Fruit fly (Drosophila melanogaster): ENCODE results near the gene CG46320.

Gene CG46320

DNA sequence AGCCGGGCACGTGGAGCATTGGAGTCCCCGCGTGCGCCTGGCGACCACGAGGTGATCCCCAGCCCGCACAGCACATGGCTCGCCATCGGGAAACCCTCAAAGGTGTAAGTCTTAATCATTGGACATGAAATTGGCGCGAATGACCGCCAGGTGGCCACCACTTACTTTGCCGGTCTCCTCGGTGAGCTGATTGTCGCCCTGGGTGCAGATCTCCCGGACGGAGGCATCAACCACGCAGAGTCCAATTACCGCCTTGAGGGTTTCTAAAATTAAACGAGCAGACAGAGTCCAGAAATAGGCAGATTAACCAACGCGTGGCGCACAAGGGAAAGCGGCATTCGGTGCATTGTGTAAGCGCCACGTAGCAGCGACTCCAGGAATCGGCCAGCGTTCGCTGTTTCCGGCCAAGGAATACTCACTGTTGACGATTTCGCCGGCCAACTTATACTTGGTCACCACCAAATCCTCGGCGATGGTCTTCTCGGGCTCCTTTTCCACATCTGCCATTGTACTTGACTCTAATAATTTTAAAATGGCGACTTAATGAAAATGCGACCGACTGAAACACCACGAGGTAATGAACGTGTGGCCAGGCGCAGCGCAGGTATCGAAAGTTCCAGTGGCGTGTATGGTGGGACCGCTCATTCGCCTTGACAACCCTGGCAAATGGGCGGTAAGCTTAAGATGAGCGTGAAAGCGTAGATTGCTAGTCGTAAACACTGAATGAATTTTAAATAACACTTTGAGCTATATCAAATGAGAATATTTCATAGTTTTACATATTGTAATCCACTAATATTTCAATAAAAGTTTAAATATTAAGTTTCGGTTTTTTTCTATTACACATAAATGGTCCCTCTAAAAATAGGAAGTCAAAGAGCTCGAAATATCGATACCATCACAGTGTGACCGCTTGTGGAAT lies 101.3 kb downstream of the CG46320 start, which contains the start of gene CG10576 (continued):
- no peak for TF ChIP-seq ash1 (GFP tag; optimal IDR thresholded peaks at IDR 0.05)
- TF ChIP-seq Trl (optimal IDR thresholded peaks at IDR 0.05): peak in 1 of 2 experiments; percentile 5
- no peak for TF ChIP-seq Trl (GFP tag; optimal IDR thresholded peaks at IDR 0.05)
- TF ChIP-seq unc-4 (GFP tag; IDR thresholded peaks at IDR 0.05; ENCODE audit: partially characterized antibody): peak; percentile 68; the same call in 1 of the 2 replicates
- TF ChIP-seq Blimp-1 (GFP tag; optimal IDR thresholded peaks at IDR 0.05): no peak
- TF ChIP-seq ken (GFP tag; IDR thresholded peaks at IDR 0.05): no peak
- TF ChIP-seq NfI (GFP tag; optimal IDR thresholded peaks at IDR 0.05): no peak
- no peak for TF ChIP-seq rib (GFP tag; IDR thresholded peaks at IDR 0.05)
- TF ChIP-seq tll (GFP tag; optimal IDR thresholded peaks at IDR 0.05): peak; percentile 38 to 92
- no peak for TF ChIP-seq CG7745 (tag; optimal IDR thresholded peaks at IDR 0.05)
- TF ChIP-seq CG11247 (GFP tag; IDR thresholded peaks at IDR 0.05): no peak
- TF ChIP-seq CG4282 (GFP tag; optimal IDR thresholded peaks at IDR 0.05): no peak
- TF ChIP-seq Fer1 (GFP tag; optimal IDR thresholded peaks at IDR 0.05): no peak
- TF ChIP-seq Doc2 (GFP tag; IDR thresholded peaks at IDR 0.05): no peak
- TF ChIP-seq Awh (GFP tag; IDR thresholded peaks at IDR 0.05): no peak
- TF ChIP-seq CG14860 (GFP tag; IDR thresholded peaks at IDR 0.05; ENCODE audit: partially characterized antibody): 0 out of 3 replicates have a peak, but pooled peaks have one; percentile 43
- no peak for TF ChIP-seq Fer3 (tag; optimal IDR thresholded peaks at IDR 0.05)
- no peak for TF ChIP-seq TFAM (GFP tag; optimal IDR thresholded peaks at IDR 0.05)
- no peak for TF ChIP-seq CG33213 (GFP tag; optimal IDR thresholded peaks at IDR 0.05)
- no peak for TF ChIP-seq trh (GFP tag; optimal IDR thresholded peaks at IDR 0.05)
- TF ChIP-seq gro (GFP tag; optimal IDR thresholded peaks at IDR 0.05): no peak
- TF ChIP-seq tgo (GFP tag; IDR thresholded peaks at IDR 0.05): no peak
- peak; percentile 37 for TF ChIP-seq mam (GFP tag; optimal IDR thresholded peaks at IDR 0.05)
- TF ChIP-seq Sin3A (optimal IDR thresholded peaks at IDR 0.05): peak; percentile 94
- no peak for TF ChIP-seq CG2889 (GFP tag; IDR thresholded peaks at IDR 0.05)
- no peak for TF ChIP-seq CG1602 (GFP tag; optimal IDR thresholded peaks at IDR 0.05)
- peak; percentile 53 for TF ChIP-seq CG3847 (GFP tag; IDR thresholded peaks at IDR 0.05)
- no peak for TF ChIP-seq ATbp (GFP tag; optimal IDR thresholded peaks at IDR 0.05)
- TF ChIP-seq Sry-β (GFP tag; optimal IDR thresholded peaks at IDR 0.05): no peak
- peak; percentile 18 for TF ChIP-seq CG12155 (GFP tag; optimal IDR thresholded peaks at IDR 0.05)
- no peak for TF ChIP-seq CG17361 (GFP tag; IDR thresholded peaks at IDR 0.05)
- TF ChIP-seq seq (GFP tag; IDR thresholded peaks at IDR 0.05): no peak
- no peak for TF ChIP-seq Dek (tag; optimal IDR thresholded peaks at IDR 0.05)
- no peak for TF ChIP-seq chn (GFP tag; optimal IDR thresholded peaks at IDR 0.05)
- TF ChIP-seq CG4360 (GFP tag; IDR thresholded peaks at IDR 0.05): no peak
- no peak for TF ChIP-seq Dfd (GFP tag; optimal IDR thresholded peaks at IDR 0.05)
- no peak for TF ChIP-seq Lpt (GFP tag; optimal IDR thresholded peaks at IDR 0.05)
- TF ChIP-seq CG15601 (tag; optimal IDR thresholded peaks at IDR 0.05): no peak
- TF ChIP-seq B-H1 (GFP tag; IDR thresholded peaks at IDR 0.05): no peak
- TF ChIP-seq CG8089 (GFP tag; optimal IDR thresholded peaks at IDR 0.05): no peak
- no peak for TF ChIP-seq nerfin-2 (GFP tag; IDR thresholded peaks at IDR 0.05; ENCODE audit: partially characterized antibody)
- TF ChIP-seq CG7271 (tag; optimal IDR thresholded peaks at IDR 0.05): no peak
- 0 out of 3 replicates have a peak, but pooled peaks have one; percentile 5 for TF ChIP-seq Opbp (GFP tag; IDR thresholded peaks at IDR 0.05; ENCODE audit: partially characterized antibody)
- TF ChIP-seq Neu2 (GFP tag; optimal IDR thresholded peaks at IDR 0.05; ENCODE audit: borderline replicate concordance): no peak
- TF ChIP-seq Deaf1 (tag; optimal IDR thresholded peaks at IDR 0.05): no peak
- no peak for TF ChIP-seq CG11456 (GFP tag; IDR thresholded peaks at IDR 0.05)
- peak; percentile 98 for TF ChIP-seq CG9797 (GFP tag; optimal IDR thresholded peaks at IDR 0.05)
- no peak for TF ChIP-seq jigr1 (GFP tag; IDR thresholded peaks at IDR 0.05)
- TF ChIP-seq grau (tag; optimal IDR thresholded peaks at IDR 0.05): no peak
- TF ChIP-seq CG9817 (tag; optimal IDR thresholded peaks at IDR 0.05): no peak
